3 worm cellular contexts compared by ENCODE assay signal in genomic region chrV:9704399-9704798, ce11.
TF ChIP-seq lines count a peak whose summit lies in the region.

No protein-coding gene starts in this region.

TF ChIP-seq in whole organism, L1 larva, 84 proteins besides CTCF, POLR2A, EP300 and RAD21 (continued from another document):
- TF ChIP-seq Y116A8C.19 (tag; optimal IDR thresholded peaks at IDR 0.05; lab: Kevin White, UChicago; ENCODE audit: borderline replicate concordance): no peak
- TF ChIP-seq xbp-1 (tag; optimal IDR thresholded peaks at IDR 0.05; lab: Kevin White, UChicago): peak; percentile 20

TF ChIP-seq in whole organism, L2 larva, 48 proteins besides CTCF, POLR2A, EP300 and RAD21 (continued from another document):
- peak in 1 of 2 experiments; percentile 55 for TF ChIP-seq lsy-2 (tag; optimal IDR thresholded peaks at IDR 0.05; lab: Kevin White, UChicago)
- TF ChIP-seq ZK546.5 (tag; optimal IDR thresholded peaks at IDR 0.05; lab: Kevin White, UChicago): no peak
- no peak for TF ChIP-seq nhr-77 (tag; optimal IDR thresholded peaks at IDR 0.05; lab: Kevin White, UChicago)
- no peak for TF ChIP-seq elt-1 (tag; optimal IDR thresholded peaks at IDR 0.05; lab: Kevin White, UChicago)
- no peak for TF ChIP-seq ztf-11 (tag; optimal IDR thresholded peaks at IDR 0.05; lab: Kevin White, UChicago)
- TF ChIP-seq ztf-4 (tag; optimal IDR thresholded peaks at IDR 0.05; lab: Kevin White, UChicago): no peak
- TF ChIP-seq egl-27 (tag; optimal IDR thresholded peaks at IDR 0.05; lab: Kevin White, UChicago): no peak
- TF ChIP-seq mbf-1 (tag; optimal IDR thresholded peaks at IDR 0.05; lab: Kevin White, UChicago): no peak
- no peak for TF ChIP-seq nhr-11 (tag; optimal IDR thresholded peaks at IDR 0.05; lab: Kevin White, UChicago)

TF ChIP-seq in whole organism, L3 larva, 47 proteins besides CTCF, POLR2A, EP300 and RAD21 (continued from another document):
- TF ChIP-seq aly-2 (tag; optimal IDR thresholded peaks at IDR 0.05; lab: Kevin White, UChicago): no peak
- no peak for TF ChIP-seq ceh-9 (tag; optimal IDR thresholded peaks at IDR 0.05; lab: Kevin White, UChicago)
- TF ChIP-seq mml-1 (tag; optimal IDR thresholded peaks at IDR 0.05; lab: Kevin White, UChicago): no peak
- no peak for TF ChIP-seq nhr-76 (tag; optimal IDR thresholded peaks at IDR 0.05; lab: Kevin White, UChicago)
